Fruit fly (Drosophila melanogaster) whole organism, wandering third instar larva: Measurements from ENCODE around the gene Bet1.

Source experiments
- Abd-B ChIP-seq: fragments of >200 bp; optimal IDR thresholded peaks from 2 replicates; lab custom pipeline; 2017; ENCODE audit warnings: missing biosample characterization, missing genetic modification characterization
- CG9705 ChIP-seq: fragments of 200-800 bp; sonication (Bioruptor generic); optimal IDR thresholded peaks from 2 replicates; lab custom pipeline; 2018; ENCODE audit warnings: missing biosample characterization, mild to moderate bottlenecking, missing genetic modification characterization
- CrebA ChIP-seq: fragments of 200-800 bp; sonication (Bioruptor generic); optimal IDR thresholded peaks from 2 replicates; lab custom pipeline; 2016; ENCODE audit warnings: missing biosample characterization, mild to moderate bottlenecking, missing genetic modification characterization, borderline replicate concordance
- dl ChIP-seq, 2 experiments: fragments of 175-275, 200-275 bp in 1 of 2; fragments of 200-275 bp in 1 of 2; sonication (Bioruptor generic); optimal IDR thresholded peaks; lab custom pipeline; 2018; ENCODE audit warnings: mild to moderate bottlenecking in 2 of 2, missing biosample characterization in 2 of 2, missing genetic modification characterization in 2 of 2, moderate library complexity in 2 of 2; ENCODE audit not compliant: partially characterized antibody in 2 of 2, insufficient read depth in 1 of 2
- ey ChIP-seq: fragments of 200-800 bp; sonication (Bioruptor generic); optimal IDR thresholded peaks from 2 replicates; lab custom pipeline; 2016; ENCODE audit warnings: missing biosample characterization, missing genetic modification characterization
- foxo ChIP-seq, 2 experiments: fragments of 200-800 bp; sonication (Bioruptor generic); optimal IDR thresholded peaks; 2 replicates in 1 of 2; 3 replicates in 1 of 2; lab custom pipeline; 2016 to 2017; ENCODE audit warnings: missing biosample characterization in 2 of 2, missing genetic modification characterization in 2 of 2
- fru ChIP-seq: fragments of 200-800 bp; sonication (Bioruptor generic); optimal IDR thresholded peaks from 3 replicates; lab custom pipeline; 2016; ENCODE audit warnings: missing biosample characterization, mild to moderate bottlenecking, missing genetic modification characterization
- jim ChIP-seq: fragments of 175-275, 200-325 bp; sonication (Bioruptor generic); optimal IDR thresholded peaks from 2 replicates; lab custom pipeline; 2016; ENCODE audit warnings: missing biosample characterization, mild to moderate bottlenecking, missing genetic modification characterization
- rgr ChIP-seq: fragments of 200-800 bp; sonication (Bioruptor generic); optimal IDR thresholded peaks from 3 replicates; lab custom pipeline; 2016; ENCODE audit warnings: missing biosample characterization, mild to moderate bottlenecking, missing genetic modification characterization
- usp ChIP-seq: fragments of >200 bp; optimal IDR thresholded peaks from 2 replicates; lab custom pipeline; 2017; ENCODE audit warnings: missing biosample characterization, missing genetic modification characterization
- woc ChIP-seq: sonication (Bioruptor generic); optimal IDR thresholded peaks from 2 replicates; lab custom pipeline; 2016; ENCODE audit warnings: missing biosample characterization, mild to moderate bottlenecking, missing genetic modification characterization

- TF ChIP-seq CrebA (GFP tag; lab: Kevin White, UChicago) (no peak), jim (no peak), ey (GFP tag; lab: Kevin White, UChicago) (no peak), rgr (GFP tag; lab: Kevin White, UChicago) (no peak), usp (GFP tag; lab: Kevin White, UChicago) (no peak), fru (GFP tag; lab: Kevin White, UChicago) (no peak), foxo (GFP tag; optimal IDR thresholded peaks at IDR 0.05; lab: Kevin White, UChicago) (no peak), woc (GFP tag; lab: Kevin White, UChicago) (no peak), Abd-B (GFP tag; lab: Kevin White, UChicago) (no peak), dl (GFP tag; optimal IDR thresholded peaks at IDR 0.05; lab: Kevin White, UChicago; ENCODE audit: insufficient read depth in 1 of 2, partially characterized antibody in 2 of 2) (no peak), CG9705 (GFP tag; lab: Kevin White, UChicago) (no peak)
These were observed 19.1 kb downstream of the Bet1 start for dm6 chr3L:19280283-19280682.
